Fruit fly (Drosophila melanogaster): ENCODE data around the gene lost.
A peak's percentile ranks its signal among the peaks of the same experiment; 100 is the strongest.

lost gene

dm6 chr3R:4394654-4395581, 8.0 kb upstream of the lost start:
- TF ChIP-seq CG11617 (GFP tag; optimal IDR thresholded peaks at IDR 0.05) (peak; percentile 83), CG12768 (GFP tag; optimal IDR thresholded peaks at IDR 0.05) (peak; percentile 90), CG7101 (tag; optimal IDR thresholded peaks at IDR 0.05) (peak; percentile 90), kay (GFP tag; ENCODE audit: borderline replicate concordance) (peak; percentile 98), cnc (optimal IDR thresholded peaks at IDR 0.05) (no peak), ovo (GFP tag; optimal IDR thresholded peaks at IDR 0.05) (peak; percentile 49), toe (GFP tag; optimal IDR thresholded peaks at IDR 0.05) (peak; percentile 58), Clk (GFP tag; optimal IDR thresholded peaks at IDR 0.05) (peak; percentile 65), CG14711 (tag; optimal IDR thresholded peaks at IDR 0.05) (peak; percentile 84), CG1620 (GFP tag; optimal IDR thresholded peaks at IDR 0.05) (peak; percentile 20), pad (GFP tag; optimal IDR thresholded peaks at IDR 0.05) (peak; percentile 66), cic (GFP tag; optimal IDR thresholded peaks at IDR 0.05) (peak; percentile 78), CG5204 (GFP tag; optimal IDR thresholded peaks at IDR 0.05) (no peak), tj (GFP tag; optimal IDR thresholded peaks at IDR 0.05) (peak; percentile 53), CG33017 (tag; optimal IDR thresholded peaks at IDR 0.05) (peak; percentile 93), bab1 (GFP tag; optimal IDR thresholded peaks at IDR 0.05) (peak; percentile 94), Crg-1 (GFP tag; optimal IDR thresholded peaks at IDR 0.05) (peak; percentile 35), Hr96 (GFP tag; optimal IDR thresholded peaks at IDR 0.05) (peak; percentile 82), Mnt (GFP tag; optimal IDR thresholded peaks at IDR 0.05) (peak; percentile 77), CG7045 (GFP tag; optimal IDR thresholded peaks at IDR 0.05) (peak; percentile 82)

- TF ChIP-seq CG11617 (GFP tag; optimal IDR thresholded peaks at IDR 0.05) (no peak), bab1 (GFP tag; optimal IDR thresholded peaks at IDR 0.05) (peak; percentile 66)
These were observed 5.3 kb upstream of the lost start, which contains the start of gene CG9855 for dm6 chr3R:4397403-4398079. Gene CG9855, minus strand, starts transcription at chr3R:4397875.

dm6 chr3R:4399810-4400496, 2.9 kb upstream of the lost start:
- no peak for TF ChIP-seq cnc (optimal IDR thresholded peaks at IDR 0.05)
- peak; percentile 46 for TF ChIP-seq toe (GFP tag; optimal IDR thresholded peaks at IDR 0.05)
- no peak for TF ChIP-seq CG33017 (tag; optimal IDR thresholded peaks at IDR 0.05)
- TF ChIP-seq tj (GFP tag; optimal IDR thresholded peaks at IDR 0.05): no peak
- TF ChIP-seq Clk (GFP tag; optimal IDR thresholded peaks at IDR 0.05): no peak
- peak; percentile 18 for TF ChIP-seq CG11617 (GFP tag; optimal IDR thresholded peaks at IDR 0.05)
- TF ChIP-seq CG5204 (GFP tag; optimal IDR thresholded peaks at IDR 0.05): no peak

dm6 chr3R:4400497-4400833, 2.4 kb upstream of the lost start, which contains the start of gene CG14647:
Gene CG14647, plus strand, starts transcription at chr3R:4400510.
- TF ChIP-seq toe (GFP tag; optimal IDR thresholded peaks at IDR 0.05): no peak
- TF ChIP-seq tj (GFP tag; optimal IDR thresholded peaks at IDR 0.05): no peak
- TF ChIP-seq cnc (optimal IDR thresholded peaks at IDR 0.05): no peak
- TF ChIP-seq CG14711 (tag; optimal IDR thresholded peaks at IDR 0.05): no peak
- no peak for TF ChIP-seq Mnt (GFP tag; optimal IDR thresholded peaks at IDR 0.05)
- TF ChIP-seq CG5204 (GFP tag; optimal IDR thresholded peaks at IDR 0.05): no peak
- TF ChIP-seq CG7045 (GFP tag; optimal IDR thresholded peaks at IDR 0.05): no peak
- no peak for TF ChIP-seq cic (GFP tag; optimal IDR thresholded peaks at IDR 0.05)

dm6 chr3R:4401977-4402589, 793 bp upstream of the lost start, which contains the start of gene CG9853:
Gene CG9853, minus strand, starts transcription at chr3R:4402027.
- TF ChIP-seq bab1 (GFP tag; optimal IDR thresholded peaks at IDR 0.05) (no peak), CG5204 (GFP tag; optimal IDR thresholded peaks at IDR 0.05) (no peak), cnc (optimal IDR thresholded peaks at IDR 0.05) (no peak)

- TF ChIP-seq CG7101 (tag; optimal IDR thresholded peaks at IDR 0.05): no peak
- no peak for TF ChIP-seq Crg-1 (GFP tag; optimal IDR thresholded peaks at IDR 0.05)
- peak; percentile 75 for TF ChIP-seq cic (GFP tag; optimal IDR thresholded peaks at IDR 0.05)
- no peak for TF ChIP-seq CG5204 (GFP tag; optimal IDR thresholded peaks at IDR 0.05)
- TF ChIP-seq kay (GFP tag; ENCODE audit: borderline replicate concordance): no peak
- no peak for TF ChIP-seq CG1620 (GFP tag; optimal IDR thresholded peaks at IDR 0.05)
- peak; percentile 33 for TF ChIP-seq CG33017 (tag; optimal IDR thresholded peaks at IDR 0.05)
- TF ChIP-seq Hr96 (GFP tag; optimal IDR thresholded peaks at IDR 0.05): no peak
- no peak for TF ChIP-seq cnc (optimal IDR thresholded peaks at IDR 0.05)
- TF ChIP-seq toe (GFP tag; optimal IDR thresholded peaks at IDR 0.05): peak; percentile 27
- no peak for TF ChIP-seq Clk (GFP tag; optimal IDR thresholded peaks at IDR 0.05)
- TF ChIP-seq ovo (GFP tag; optimal IDR thresholded peaks at IDR 0.05): no peak
- peak; percentile 85 for TF ChIP-seq Mnt (GFP tag; optimal IDR thresholded peaks at IDR 0.05)
- no peak for TF ChIP-seq CG7045 (GFP tag; optimal IDR thresholded peaks at IDR 0.05)
- TF ChIP-seq CG14711 (tag; optimal IDR thresholded peaks at IDR 0.05): peak; percentile 91
- TF ChIP-seq tj (GFP tag; optimal IDR thresholded peaks at IDR 0.05): peak; percentile 58
- TF ChIP-seq bab1 (GFP tag; optimal IDR thresholded peaks at IDR 0.05): peak; percentile 22
- TF ChIP-seq pad (GFP tag; optimal IDR thresholded peaks at IDR 0.05): no peak
- TF ChIP-seq CG11617 (GFP tag; optimal IDR thresholded peaks at IDR 0.05): no peak
- peak; percentile 42 for TF ChIP-seq CG12768 (GFP tag; optimal IDR thresholded peaks at IDR 0.05)
These were observed 973 bp downstream of the lost start for dm6 chr3R:4403706-4404392.
